Worm (Caenorhabditis elegans): Measurements from ENCODE around the gene H12I13.6.

H12I13.6 gene

ce11 chrII:6080743-6081142 is 3.0 kb downstream of the H12I13.6 start, which contains the start of gene fbf-1:
Gene fbf-1 (minus strand): TSS chrII:6080843.
- TF ChIP-seq snpc-4 (tag; optimal IDR thresholded peaks at IDR 0.05) (no peak), mab-5 (tag; optimal IDR thresholded peaks at IDR 0.05) (no peak), sem-2 (GFP tag; optimal IDR thresholded peaks at IDR 0.05) (no peak), nhr-237 (tag; optimal IDR thresholded peaks at IDR 0.05) (no peak), lsy-2 (tag; optimal IDR thresholded peaks at IDR 0.05) (no peak), nhr-28 (tag; optimal IDR thresholded peaks at IDR 0.05) (no peak), tbx-8 (GFP tag; optimal IDR thresholded peaks at IDR 0.05) (no peak), nhr-12 (tag; optimal IDR thresholded peaks at IDR 0.05) (no peak), ztf-11 (tag; optimal IDR thresholded peaks at IDR 0.05) (no peak), sptf-1 (tag; optimal IDR thresholded peaks at IDR 0.05) (no peak)

ce11 chrII:6082620-6083019 is 4.9 kb downstream of the H12I13.6 start, which contains the start of gene F21H12.3:
Gene F21H12.3 (plus strand): TSS chrII:6082920.
- TF ChIP-seq mls-2 (tag; optimal IDR thresholded peaks at IDR 0.05) (no peak), pha-4 (tag; optimal IDR thresholded peaks at IDR 0.05) (no peak), sem-2 (GFP tag; optimal IDR thresholded peaks at IDR 0.05) (no peak), blmp-1 (tag; optimal IDR thresholded peaks at IDR 0.05) (no peak), unc-62 (GFP tag; optimal IDR thresholded peaks at IDR 0.05) (no peak), mep-1 (tag; optimal IDR thresholded peaks at IDR 0.05) (no peak)

ce11 chrII:6091380-6091779 is 13.7 kb downstream of the H12I13.6 start, which contains the start of the genes fbf-2 and nspg-3:
Gene fbf-2 (minus strand): TSS chrII:6091480.
Gene nspg-3 (plus strand): TSS chrII:6091767.
- TF ChIP-seq lin-32 (GFP tag; optimal IDR thresholded peaks at IDR 0.05): no peak
- TF ChIP-seq bed-3 (GFP tag; optimal IDR thresholded peaks at IDR 0.05): no peak

ce11 chrII:6097441-6097840 is 19.7 kb downstream of the H12I13.6 start, which contains the start of the genes tpp-2 and rbbp-5:
Gene tpp-2 (minus strand): TSS chrII:6097597.
Gene rbbp-5 (plus strand): TSS chrII:6097830.
- TF ChIP-seq ham-2 (GFP tag; optimal IDR thresholded peaks at IDR 0.05) (peak; percentile 24), hlh-1 (tag; optimal IDR thresholded peaks at IDR 0.05) (no peak)

ce11 chrII:6099500-6099899 is 21.8 kb downstream of the H12I13.6 start, which contains the start of gene rgs-3:
Gene rgs-3 (plus strand): TSS chrII:6099800.
- TF ChIP-seq sptf-1 (tag; optimal IDR thresholded peaks at IDR 0.05) (no peak), tbx-8 (GFP tag; optimal IDR thresholded peaks at IDR 0.05) (no peak), snpc-4 (tag; optimal IDR thresholded peaks at IDR 0.05) (no peak), nhr-2 (tag; optimal IDR thresholded peaks at IDR 0.05) (no peak), hlh-1 (tag; optimal IDR thresholded peaks at IDR 0.05) (no peak), nhr-237 (tag; optimal IDR thresholded peaks at IDR 0.05) (no peak), lin-13 (tag; optimal IDR thresholded peaks at IDR 0.05) (no peak), blmp-1 (tag; optimal IDR thresholded peaks at IDR 0.05) (no peak), ceh-83 (GFP tag; optimal IDR thresholded peaks at IDR 0.05) (no peak), pha-4 (tag; optimal IDR thresholded peaks at IDR 0.05) (no peak), unc-120 (tag; optimal IDR thresholded peaks at IDR 0.05; ENCODE audit: poor library complexity, severe bottlenecking) (no peak), zip-8 (tag; optimal IDR thresholded peaks at IDR 0.05) (no peak)

- TF ChIP-seq ham-2 (GFP tag; optimal IDR thresholded peaks at IDR 0.05) (no peak), nhr-12 (tag; optimal IDR thresholded peaks at IDR 0.05) (no peak), ceh-43 (GFP tag; optimal IDR thresholded peaks at IDR 0.05) (no peak), elt-1 (tag; optimal IDR thresholded peaks at IDR 0.05; ENCODE audit: borderline replicate concordance, insufficient read depth) (no peak), tbx-8 (GFP tag; optimal IDR thresholded peaks at IDR 0.05) (no peak), nhr-76 (tag; optimal IDR thresholded peaks at IDR 0.05) (no peak), ceh-39 (tag; optimal IDR thresholded peaks at IDR 0.05) (no peak)
Observed at ce11 chrII:6101475-6101874, 23.8 kb downstream of the H12I13.6 start.

- TF ChIP-seq ces-1 (GFP tag; optimal IDR thresholded peaks at IDR 0.05) (no peak), ztf-11 (tag; optimal IDR thresholded peaks at IDR 0.05) (no peak), hlh-1 (tag; optimal IDR thresholded peaks at IDR 0.05) (no peak), nhr-2 (tag; optimal IDR thresholded peaks at IDR 0.05) (no peak), blmp-1 (tag; optimal IDR thresholded peaks at IDR 0.05) (no peak), ceh-39 (tag; optimal IDR thresholded peaks at IDR 0.05) (no peak), pha-4 (tag; optimal IDR thresholded peaks at IDR 0.05) (no peak)
Observed at ce11 chrII:6103986-6104385, 26.3 kb downstream of the H12I13.6 start.
